Worm (Caenorhabditis elegans) whole organism, young adult: ENCODE results near the gene W02H5.2.

Experiments used
- B0019.2 ChIP-seq: fragments of 200-800 bp; sonication (Bioruptor generic); conservative IDR thresholded peaks from 2 replicates; pipeline ENCODE4 v1.3.6; 2022; ENCODE audit warnings: missing genetic modification reagents, missing genetic modification characterization, missing compliant biosample characterization
- B0261.1 ChIP-seq: sonication (generic microtip); optimal IDR thresholded peaks from 2 replicates; lab custom pipeline; 2016; ENCODE audit warnings: mild to moderate bottlenecking, missing genetic modification characterization, moderate library complexity, missing compliant biosample characterization
- B0336.3 ChIP-seq: fragments of 200-800 bp; sonication (Bioruptor generic); IDR thresholded peaks from 2 replicates; pipeline ENCODE4 v1.3.6; 2022; ENCODE audit warnings: missing genetic modification characterization, missing compliant biosample characterization
- F23B12.7 ChIP-seq: sonication (generic microtip); optimal IDR thresholded peaks from 2 replicates; lab custom pipeline; 2017; ENCODE audit warnings: missing genetic modification characterization, mild to moderate bottlenecking, missing compliant biosample characterization, antibody characterized with exemption, moderate library complexity; ENCODE audit not compliant: insufficient read depth
- F55B11.4 ChIP-seq: sonication (generic microtip); optimal IDR thresholded peaks from 2 replicates; lab custom pipeline; 2016; ENCODE audit warnings: missing compliant biosample characterization, missing genetic modification characterization, borderline replicate concordance; ENCODE audit not compliant: insufficient read depth
- T07F8.4 ChIP-seq: sonication (generic microtip); optimal IDR thresholded peaks from 2 replicates; lab custom pipeline; 2016; ENCODE audit warnings: mild to moderate bottlenecking, missing genetic modification characterization, moderate library complexity, missing compliant biosample characterization
- Y53F4B.3 ChIP-seq: fragments of 200-800 bp; sonication (Bioruptor generic); IDR thresholded peaks from 2 replicates; pipeline ENCODE4 v1.3.6; 2022; ENCODE audit warnings: missing genetic modification reagents, missing genetic modification characterization, missing compliant biosample characterization
- Y56A3A.18 ChIP-seq: fragments of 200-800 bp; sonication (Bioruptor generic); IDR thresholded peaks from 2 replicates; pipeline ENCODE4 v1.3.6; 2022; ENCODE audit warnings: missing genetic modification reagents, missing genetic modification characterization, missing compliant biosample characterization
- Y67H2A.10 ChIP-seq: fragments of 200-800 bp; sonication (Bioruptor generic); conservative IDR thresholded peaks from 2 replicates; pipeline ENCODE4 v1.3.6; 2022; ENCODE audit warnings: missing genetic modification reagents, missing genetic modification characterization, missing compliant biosample characterization
- attf-5 ChIP-seq: fragments of 200-800 bp; sonication (Bioruptor generic); optimal IDR thresholded peaks from 2 replicates; lab custom pipeline; 2018; ENCODE audit warnings: mild to moderate bottlenecking, missing genetic modification characterization, missing compliant biosample characterization
- bed-2 ChIP-seq: fragments of 200-800 bp; sonication (Bioruptor generic); IDR thresholded peaks from 2 replicates; pipeline ENCODE4 v1.3.6; 2022; ENCODE audit warnings: missing genetic modification reagents, missing genetic modification characterization, missing compliant biosample characterization
- cebp-1 ChIP-seq, 2 experiments: fragments of 200-800 bp in 1 of 2; sonication (Bioruptor generic) in 1 of 2; sonication (generic microtip) in 1 of 2; IDR thresholded peaks in 1 of 2; optimal IDR thresholded peaks in 1 of 2; 2 replicates each; pipeline versions ENCODE4 v1.3.6 to Lab custom; 2017 to 2022; ENCODE audit warnings: missing compliant biosample characterization in 2 of 2, missing genetic modification characterization in 2 of 2, mild to moderate bottlenecking in 1 of 2, missing genetic modification reagents in 1 of 2, moderate library complexity in 1 of 2
- ceh-58 ChIP-seq: fragments of 200-800 bp; sonication (Bioruptor generic); IDR thresholded peaks from 2 replicates; pipeline ENCODE4 v1.3.6; 2022; ENCODE audit warnings: missing genetic modification characterization, missing compliant biosample characterization
- ceh-79 ChIP-seq: sonication (generic microtip); optimal IDR thresholded peaks from 2 replicates; lab custom pipeline; 2017; ENCODE audit warnings: mild to moderate bottlenecking, missing genetic modification characterization, missing compliant biosample characterization
- ceh-91 ChIP-seq: fragments of 200-800 bp; sonication (Bioruptor generic); IDR thresholded peaks from 2 replicates; pipeline ENCODE4 v1.3.6; 2022; ENCODE audit warnings: missing genetic modification reagents, missing genetic modification characterization, missing compliant biosample characterization
- die-1 ChIP-seq: sonication (generic microtip); optimal IDR thresholded peaks from 2 replicates; lab custom pipeline; 2016; ENCODE audit warnings: missing genotype, mild to moderate bottlenecking, missing genetic modification characterization, missing compliant biosample characterization
- efl-1 ChIP-seq: fragments of 150-350 bp; optimal IDR thresholded peaks from 2 replicates; lab custom pipeline; 2014; ENCODE audit warnings: missing biosample characterization, missing genetic modification reagents, missing genetic modification characterization
- fkh-3 ChIP-seq: sonication (generic microtip); optimal IDR thresholded peaks from 2 replicates; lab custom pipeline; 2016; ENCODE audit warnings: mild to moderate bottlenecking, missing genetic modification characterization, missing compliant biosample characterization
- him-1 ChIP-seq: sonication (generic microtip); optimal IDR thresholded peaks from 2 replicates; lab custom pipeline; 2016; ENCODE audit warnings: missing genotype, missing genetic modification reagents, missing genetic modification characterization, missing compliant biosample characterization
- hlh-26 ChIP-seq: fragments of 200-800 bp; sonication (Bioruptor generic); conservative IDR thresholded peaks from 2 replicates; pipeline ENCODE4 v1.3.6; 2022; ENCODE audit warnings: missing genetic modification reagents, missing genetic modification characterization, missing compliant biosample characterization
- hmg-20 ChIP-seq: fragments of 200-800 bp; sonication (Bioruptor generic); IDR thresholded peaks from 2 replicates; pipeline ENCODE4 v1.3.6; 2022; ENCODE audit warnings: missing genetic modification reagents, missing genetic modification characterization, missing compliant biosample characterization
- hrde-1 ChIP-seq: sonication (generic microtip); optimal IDR thresholded peaks from 2 replicates; lab custom pipeline; 2016; ENCODE audit warnings: missing genetic modification characterization, mild to moderate bottlenecking, missing compliant biosample characterization, moderate library complexity, missing genotype, missing genetic modification reagents, borderline replicate concordance
- lag-1 ChIP-seq: fragments of 200-800 bp; sonication (Bioruptor generic); IDR thresholded peaks from 2 replicates; pipeline ENCODE4 v1.3.6; 2022; ENCODE audit warnings: missing genetic modification reagents, missing genetic modification characterization, missing compliant biosample characterization
- let-607 ChIP-seq, 2 experiments: fragments of 200-800 bp in 1 of 2; sonication (Bioruptor generic) in 1 of 2; sonication (generic microtip) in 1 of 2; optimal IDR thresholded peaks; 2 replicates each; lab custom pipeline; 2016 to 2018; ENCODE audit warnings: mild to moderate bottlenecking in 2 of 2, missing compliant biosample characterization in 2 of 2, missing genetic modification characterization in 2 of 2, moderate library complexity in 2 of 2, missing genotype in 1 of 2
- lin-26 ChIP-seq: fragments of 200-800 bp; sonication (Bioruptor generic); IDR thresholded peaks from 2 replicates; pipeline ENCODE4 v1.3.6; 2022; ENCODE audit warnings: missing genetic modification reagents, missing genetic modification characterization, missing compliant biosample characterization
- lsl-1 ChIP-seq: fragments of 200-800 bp; sonication (Bioruptor generic); optimal IDR thresholded peaks from 2 replicates; lab custom pipeline; 2018; ENCODE audit warnings: mild to moderate bottlenecking, missing genetic modification characterization, moderate library complexity, missing compliant biosample characterization
- lsy-27 ChIP-seq: sonication (generic microtip); optimal IDR thresholded peaks from 2 replicates; lab custom pipeline; 2017; ENCODE audit warnings: missing genetic modification characterization, mild to moderate bottlenecking, missing compliant biosample characterization, antibody characterized with exemption, missing genotype, borderline replicate concordance; ENCODE audit not compliant: insufficient read depth
- mes-4 ChIP-seq: sonication (generic microtip); optimal IDR thresholded peaks from 2 replicates; lab custom pipeline; 2016; ENCODE audit warnings: missing genotype, missing genetic modification characterization, missing compliant biosample characterization
- nhr-27 ChIP-seq: fragments of 200-800 bp; sonication (Bioruptor generic); optimal IDR thresholded peaks from 2 replicates; lab custom pipeline; 2018; ENCODE audit warnings: mild to moderate bottlenecking, missing genetic modification characterization, moderate library complexity, missing compliant biosample characterization
- pbrm-1 ChIP-seq: fragments of 200-800 bp; sonication (Bioruptor generic); IDR thresholded peaks from 2 replicates; pipeline ENCODE4 v1.3.6; 2022; ENCODE audit warnings: missing genetic modification reagents, missing genetic modification characterization, missing compliant biosample characterization
- rcor-1 ChIP-seq: fragments of 200-800 bp; sonication (Bioruptor generic); IDR thresholded peaks from 2 replicates; pipeline ENCODE4 v1.3.6; 2022; ENCODE audit warnings: missing genetic modification reagents, missing genetic modification characterization, missing compliant biosample characterization
- rpc-1 ChIP-seq, 2 experiments: fragments of 150-350 bp in 1 of 2; sonication (generic microtip) in 1 of 2; optimal IDR thresholded peaks; 2 replicates each; lab custom pipeline; 2014 to 2018; ENCODE audit warnings: missing biosample characterization in 1 of 2, missing genetic modification characterization in 1 of 2, missing genetic modification reagents in 1 of 2, missing genotype in 1 of 2
- snpc-1.3 ChIP-seq: sonication (generic microtip); optimal IDR thresholded peaks from 2 replicates; lab custom pipeline; 2017; ENCODE audit warnings: missing genetic modification characterization, mild to moderate bottlenecking, missing compliant biosample characterization, antibody characterized with exemption, moderate library complexity, missing genotype, missing genetic modification reagents; ENCODE audit not compliant: insufficient read depth
- snpc-3.4 ChIP-seq: sonication (generic microtip); optimal IDR thresholded peaks from 2 replicates; lab custom pipeline; 2017; ENCODE audit warnings: missing genetic modification characterization, mild to moderate bottlenecking, missing compliant biosample characterization, antibody characterized with exemption, moderate library complexity, missing genotype, missing genetic modification reagents
- snpc-4 ChIP-seq, 5 experiments: fragments of 150-350 bp in 1 of 5; sonication (generic microtip) in 4 of 5; optimal IDR thresholded peaks; 2 replicates each; lab custom pipeline; 2014 to 2018; ENCODE audit warnings: missing genetic modification characterization in 5 of 5, missing biosample characterization in 3 of 5, antibody characterized with exemption in 2 of 5, mild to moderate bottlenecking in 2 of 5, missing compliant biosample characterization in 2 of 5, missing genotype in 2 of 5, moderate library complexity in 2 of 5, missing genetic modification reagents in 1 of 5
- sptf-2 ChIP-seq: fragments of 200-800 bp; sonication (Bioruptor generic); optimal IDR thresholded peaks from 2 replicates; lab custom pipeline; 2018; ENCODE audit warnings: mild to moderate bottlenecking, missing genetic modification characterization, missing compliant biosample characterization
- tbp1 ChIP-seq: fragments of 200-800 bp; sonication (Bioruptor generic); optimal IDR thresholded peaks from 2 replicates; lab custom pipeline; 2018; ENCODE audit warnings: mild to moderate bottlenecking, missing genetic modification characterization, missing compliant biosample characterization
- tbx-9 ChIP-seq: sonication (generic microtip); optimal IDR thresholded peaks from 2 replicates; lab custom pipeline; 2016; ENCODE audit warnings: borderline replicate concordance, missing genetic modification characterization, inconsistent platforms, missing compliant biosample characterization
- tlf-1 ChIP-seq: fragments of 200-800 bp; sonication (Bioruptor generic); optimal IDR thresholded peaks from 2 replicates; lab custom pipeline; 2018; ENCODE audit warnings: mild to moderate bottlenecking, missing genetic modification characterization, missing compliant biosample characterization
- unc-130 ChIP-seq: sonication (generic microtip); optimal IDR thresholded peaks from 2 replicates; lab custom pipeline; 2016; ENCODE audit warnings: missing genetic modification reagents, missing genetic modification characterization, missing compliant biosample characterization
- unc-62 ChIP-seq: fragments of 150-350 bp; optimal IDR thresholded peaks from 2 replicates; lab custom pipeline; 2014; ENCODE audit warnings: missing biosample characterization, missing genetic modification reagents, missing genetic modification characterization
- xnd-1 ChIP-seq: sonication (generic microtip); optimal IDR thresholded peaks from 2 replicates; lab custom pipeline; 2016; ENCODE audit warnings: missing genotype, missing genetic modification reagents, missing genetic modification characterization, missing compliant biosample characterization
- zfh-2 ChIP-seq: fragments of 200-800 bp; sonication (Bioruptor generic); conservative IDR thresholded peaks from 2 replicates; pipeline ENCODE4 v1.3.6; 2022; ENCODE audit warnings: missing genetic modification reagents, missing genetic modification characterization, missing compliant biosample characterization
- ztf-18 ChIP-seq: sonication (generic microtip); optimal IDR thresholded peaks from 2 replicates; lab custom pipeline; 2016; ENCODE audit warnings: missing genotype, mild to moderate bottlenecking, missing genetic modification characterization, missing compliant biosample characterization
- ztf-28 ChIP-seq: fragments of 200-800 bp; sonication (Bioruptor generic); IDR thresholded peaks from 2 replicates; pipeline ENCODE4 v1.3.6; 2022; ENCODE audit warnings: missing genetic modification reagents, missing genetic modification characterization, missing compliant biosample characterization

Gene W02H5.2

ce11 chrV:2638545-2638944, 590 bp upstream of the W02H5.2 start, which contains the start of gene W02H5.19 (continued):
- TF ChIP-seq die-1 (no peak), lsl-1 (peak; percentile 38), mes-4 (tag; lab: Kevin White, UChicago) (no peak), ztf-18 (tag; lab: Kevin White, UChicago) (no peak), xnd-1 (tag; lab: Kevin White, UChicago) (peak; percentile 29), zfh-2 (GFP tag; lab: Robert Waterston, UW) (no peak), bed-2 (peak; percentile 93), sptf-2 (GFP tag; lab: Kevin White, UChicago) (no peak), pbrm-1 (GFP tag; lab: Robert Waterston, UW) (peak; percentile 48; the same call in 1 of the 2 replicates), Y56A3A.18 (GFP tag; lab: Robert Waterston, UW) (no peak), B0336.3 (GFP tag; lab: Robert Waterston, UW) (0 out of 2 replicates have a peak, but pooled peaks have one; percentile 18), him-1 (tag; lab: Kevin White, UChicago) (peak; percentile 42), T07F8.4 (tag; lab: Kevin White, UChicago) (no peak), unc-62 (no peak), ztf-28 (GFP tag; lab: Robert Waterston, UW) (0 out of 2 replicates have a peak, but pooled peaks have one; percentile 57), snpc-4 (GFP tag; optimal IDR thresholded peaks at IDR 0.05; lab: Kevin White, UChicago) (no peak), snpc-4 (tag; optimal IDR thresholded peaks at IDR 0.05; lab: Kevin White, UChicago) (peak in 1 of 4 experiments; percentile 30), Y67H2A.10 (GFP tag; lab: Robert Waterston, UW) (no peak), hrde-1 (tag; lab: Kevin White, UChicago) (no peak), lag-1 (no peak), ceh-91 (GFP tag; lab: Robert Waterston, UW) (peak; percentile 48; the same call in 1 of the 2 replicates), unc-130 (peak; percentile 75), let-607 (tag; optimal IDR thresholded peaks at IDR 0.05; lab: Kevin White, UChicago) (peak in 1 of 2 experiments; percentile 55), snpc-1.3 (no peak), F23B12.7 (tag; lab: Kevin White, UChicago) (no peak), ceh-58 (no peak), attf-5 (GFP tag; lab: Kevin White, UChicago) (peak; percentile 39), ceh-79 (tag; lab: Kevin White, UChicago) (no peak), F55B11.4 (tag; lab: Kevin White, UChicago) (no peak), tbx-9 (tag; lab: Kevin White, UChicago) (no peak), fkh-3 (no peak), rcor-1 (0 out of 2 replicates have a peak, but pooled peaks have one; percentile 23), rpc-1 (optimal IDR thresholded peaks at IDR 0.05; lab: Kevin White, UChicago) (no peak), rpc-1 (tag; optimal IDR thresholded peaks at IDR 0.05; lab: Kevin White, UChicago) (no peak), tlf-1 (GFP tag; lab: Kevin White, UChicago) (no peak), nhr-27 (no peak), snpc-3.4 (peak; percentile 28), cebp-1 (GFP tag; IDR thresholded peaks at IDR 0.05; lab: Robert Waterston, UW) (no peak), cebp-1 (tag; optimal IDR thresholded peaks at IDR 0.05; lab: Kevin White, UChicago) (peak; percentile 37), hmg-20 (GFP tag; lab: Robert Waterston, UW) (no peak; the same call in 1 of the 2 replicates), tbp1 (peak; percentile 38), B0261.1 (tag; lab: Kevin White, UChicago) (no peak), efl-1 (GFP tag; lab: Kevin White, UChicago) (peak; percentile 76), lin-26 (GFP tag; lab: Robert Waterston, UW) (no peak), lsy-27 (tag; lab: Kevin White, UChicago) (no peak), hlh-26 (GFP tag; lab: Robert Waterston, UW) (no peak), B0019.2 (GFP tag; lab: Robert Waterston, UW) (no peak; the same call in 1 of the 2 replicates), Y53F4B.3 (GFP tag; lab: Robert Waterston, UW) (no peak)
